Fruit fly (Drosophila melanogaster): Measurements from ENCODE around the gene CG17928.

CG17928 gene

dm6 chr2L:16826872-16827506 is 35.6 kb downstream of the CG17928 start, which contains the start of gene AspRS-m (continued):
- no peak for TF ChIP-seq p53 (GFP tag; optimal IDR thresholded peaks at IDR 0.05)
- TF ChIP-seq klu (GFP tag; IDR thresholded peaks at IDR 0.05), result no peak
- no peak for TF ChIP-seq CG3726 (GFP tag; IDR thresholded peaks at IDR 0.05)
- no peak for TF ChIP-seq CG7556 (GFP tag; optimal IDR thresholded peaks at IDR 0.05)
- TF ChIP-seq Stat92E (GFP tag; optimal IDR thresholded peaks at IDR 0.05), result no peak
- TF ChIP-seq CG4282 (GFP tag; optimal IDR thresholded peaks at IDR 0.05), result no peak
- no peak for TF ChIP-seq Antp (GFP tag; optimal IDR thresholded peaks at IDR 0.05)
- TF ChIP-seq dm (GFP tag; optimal IDR thresholded peaks at IDR 0.05), result peak; percentile 1
- TF ChIP-seq Mad (GFP tag; optimal IDR thresholded peaks at IDR 0.05), result no peak
- TF ChIP-seq gro (GFP tag; optimal IDR thresholded peaks at IDR 0.05), result no peak
- TF ChIP-seq zfh1 (GFP tag; IDR thresholded peaks at IDR 0.05), result no peak
- TF ChIP-seq B-H1 (GFP tag; IDR thresholded peaks at IDR 0.05), result no peak
- TF ChIP-seq CG11085 (GFP tag; IDR thresholded peaks at IDR 0.05), result no peak
- TF ChIP-seq CG6791 (GFP tag; IDR thresholded peaks at IDR 0.05; ENCODE audit: partially characterized antibody), result peak; percentile 87
- TF ChIP-seq Gsc (GFP tag; IDR thresholded peaks at IDR 0.05), result no peak
- peak; percentile 93 for TF ChIP-seq knrl (GFP tag; IDR thresholded peaks at IDR 0.05; ENCODE audit: partially characterized antibody)
- TF ChIP-seq CG30403 (GFP tag; optimal IDR thresholded peaks at IDR 0.05), result peak; percentile 46
- TF ChIP-seq sima (GFP tag; optimal IDR thresholded peaks at IDR 0.05), result no peak
- TF ChIP-seq Trl (optimal IDR thresholded peaks at IDR 0.05), result no peak
- TF ChIP-seq Trl (GFP tag; optimal IDR thresholded peaks at IDR 0.05), result no peak
- peak; percentile 84 for TF ChIP-seq sna (GFP tag; IDR thresholded peaks at IDR 0.05; ENCODE audit: partially characterized antibody)
- no peak for TF ChIP-seq CG11247 (GFP tag; IDR thresholded peaks at IDR 0.05)
- peak; percentile 92 for TF ChIP-seq amos (GFP tag; IDR thresholded peaks at IDR 0.05; ENCODE audit: partially characterized antibody)
- TF ChIP-seq CG12104 (GFP tag; optimal IDR thresholded peaks at IDR 0.05), result no peak
- no peak for TF ChIP-seq grau (tag; optimal IDR thresholded peaks at IDR 0.05)
- peak; percentile 31; the same call in 1 of the 2 replicates for TF ChIP-seq sisA (GFP tag; IDR thresholded peaks at IDR 0.05)
- peak; percentile 44; the same call in 1 of the 3 replicates for TF ChIP-seq Dbx (GFP tag; IDR thresholded peaks at IDR 0.05)
- peak; percentile 71 for TF ChIP-seq hbn (GFP tag; IDR thresholded peaks at IDR 0.05; ENCODE audit: partially characterized antibody)
- no peak for TF ChIP-seq exex (tag; optimal IDR thresholded peaks at IDR 0.05)
- peak; percentile 79 for TF ChIP-seq Doc3 (GFP tag; IDR thresholded peaks at IDR 0.05; ENCODE audit: partially characterized antibody)
- TF ChIP-seq HmgD (GFP tag; optimal IDR thresholded peaks at IDR 0.05), result no peak
- TF ChIP-seq CG8478 (optimal IDR thresholded peaks at IDR 0.05), result peak; percentile 79
- peak; percentile 86 for TF ChIP-seq HLH4C (GFP tag; IDR thresholded peaks at IDR 0.05; ENCODE audit: partially characterized antibody)
- TF ChIP-seq Dll (GFP tag; IDR thresholded peaks at IDR 0.05; ENCODE audit: partially characterized antibody), result peak; percentile 89
- no peak for TF ChIP-seq oc (tag; optimal IDR thresholded peaks at IDR 0.05)
- no peak for TF ChIP-seq CG13894 (tag; optimal IDR thresholded peaks at IDR 0.05)
- TF ChIP-seq cwo (GFP tag; optimal IDR thresholded peaks at IDR 0.05), result no peak
- TF ChIP-seq yki (optimal IDR thresholded peaks at IDR 0.05), result no peak
- TF ChIP-seq CG34422 (GFP tag; IDR thresholded peaks at IDR 0.05), result peak; percentile 81
- no peak for TF ChIP-seq aop (GFP tag; IDR thresholded peaks at IDR 0.05)
- peak; percentile 88 for TF ChIP-seq hb (GFP tag; IDR thresholded peaks at IDR 0.05; ENCODE audit: partially characterized antibody)
- no peak for TF ChIP-seq disco-r (GFP tag; optimal IDR thresholded peaks at IDR 0.05)
- TF ChIP-seq tna (GFP tag; IDR thresholded peaks at IDR 0.05; ENCODE audit: partially characterized antibody), result peak; percentile 77; the same call in 1 of the 2 replicates
- TF ChIP-seq Scr (GFP tag; IDR thresholded peaks at IDR 0.05; ENCODE audit: partially characterized antibody), result peak; percentile 88
- TF ChIP-seq lab (GFP tag; optimal IDR thresholded peaks at IDR 0.05), result no peak
- peak; percentile 55 for TF ChIP-seq CG3847 (GFP tag; IDR thresholded peaks at IDR 0.05)
- no peak for TF ChIP-seq Hmr (GFP tag; optimal IDR thresholded peaks at IDR 0.05)
- TF ChIP-seq YL-1 (GFP tag; optimal IDR thresholded peaks at IDR 0.05), result peak; percentile 73
- TF ChIP-seq Dek (tag; optimal IDR thresholded peaks at IDR 0.05), result no peak
- TF ChIP-seq CG33213 (GFP tag; optimal IDR thresholded peaks at IDR 0.05), result peak; percentile 5
